Fruit fly (Drosophila melanogaster): ENCODE results near the gene okr.

Gene okr

DNA sequence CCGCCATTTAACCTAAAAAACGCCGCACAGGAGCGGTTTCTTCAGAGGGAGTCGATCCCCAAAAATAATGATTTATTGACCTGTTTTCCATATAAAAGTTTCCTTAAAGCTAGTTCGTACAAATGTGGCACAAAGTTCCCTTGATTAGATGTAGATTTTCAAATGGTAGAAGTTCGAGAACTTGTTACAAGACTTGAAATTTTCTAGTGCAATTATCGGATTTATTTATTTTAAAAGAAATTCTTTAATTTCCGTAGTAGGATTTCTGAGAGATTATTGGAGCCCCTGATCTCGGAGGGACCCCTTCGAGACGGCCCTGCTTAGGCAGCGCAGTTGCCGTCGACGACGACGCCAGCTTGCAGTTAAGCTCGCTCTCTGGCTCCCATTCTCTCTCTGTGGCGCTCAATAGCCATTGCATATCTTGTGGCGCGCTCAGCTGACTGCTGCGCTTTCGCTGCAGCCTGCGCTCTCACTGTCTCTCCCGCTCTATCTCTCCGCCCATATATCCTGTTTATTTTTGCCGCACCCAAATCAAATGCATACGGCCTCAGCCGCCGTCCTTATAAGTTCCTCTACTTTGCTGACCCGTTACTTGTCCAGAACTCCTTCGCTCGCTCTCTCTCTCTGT is 34.9 kb downstream of the okr start (continued):
- TF ChIP-seq scrt (GFP tag; optimal IDR thresholded peaks at IDR 0.05) (no peak), prd (optimal IDR thresholded peaks at IDR 0.05) (no peak), prd (GFP tag; IDR thresholded peaks at IDR 0.05) (peak; percentile 61; the same call in 2 of the 3 replicates), Hey (tag; optimal IDR thresholded peaks at IDR 0.05) (no peak), CG8290 (GFP tag; optimal IDR thresholded peaks at IDR 0.05) (no peak), CG8290 (tag; optimal IDR thresholded peaks at IDR 0.05) (no peak), CG6683 (GFP tag; optimal IDR thresholded peaks at IDR 0.05) (no peak), CG32532 (GFP tag; IDR thresholded peaks at IDR 0.05) (no peak), CG14441 (GFP tag; IDR thresholded peaks at IDR 0.05) (no peak), CG2129 (GFP tag; IDR thresholded peaks at IDR 0.05; ENCODE audit: partially characterized antibody) (no peak), ranshi (GFP tag; IDR thresholded peaks at IDR 0.05) (peak; percentile 18; the same call in 1 of the 2 replicates), wor (GFP tag; IDR thresholded peaks at IDR 0.05) (peak; percentile 45; the same call in 1 of the 2 replicates), Dad (GFP tag; optimal IDR thresholded peaks at IDR 0.05) (no peak), ara (GFP tag; IDR thresholded peaks at IDR 0.05) (peak; percentile 43; the same call in 1 of the 2 replicates), knrl (GFP tag; IDR thresholded peaks at IDR 0.05; ENCODE audit: partially characterized antibody) (peak; percentile 45; the same call in 2 of the 3 replicates), Rx (GFP tag; IDR thresholded peaks at IDR 0.05) (no peak; the same call in 1 of the 2 replicates), CG30403 (GFP tag; optimal IDR thresholded peaks at IDR 0.05) (peak; percentile 64), dm (GFP tag; optimal IDR thresholded peaks at IDR 0.05) (no peak), CG34224 (GFP tag; IDR thresholded peaks at IDR 0.05; ENCODE audit: partially characterized antibody) (no peak), CG2889 (GFP tag; IDR thresholded peaks at IDR 0.05) (no peak), CG33557 (GFP tag; optimal IDR thresholded peaks at IDR 0.05) (peak; percentile 20), CG7839 (tag; optimal IDR thresholded peaks at IDR 0.05) (peak; percentile 72), CG3838 (GFP tag; optimal IDR thresholded peaks at IDR 0.05) (no peak), CG18476 (GFP tag; optimal IDR thresholded peaks at IDR 0.05) (peak; percentile 31), vvl (GFP tag; IDR thresholded peaks at IDR 0.05) (peak; percentile 51; the same call in 1 of the 2 replicates), gem (tag; optimal IDR thresholded peaks at IDR 0.05) (peak; percentile 69), Atf3 (GFP tag; optimal IDR thresholded peaks at IDR 0.05) (peak; percentile 1), ato (GFP tag; IDR thresholded peaks at IDR 0.05; ENCODE audit: partially characterized antibody) (no peak), otp (GFP tag; IDR thresholded peaks at IDR 0.05) (no peak), crol (GFP tag; IDR thresholded peaks at IDR 0.05) (no peak), mld (GFP tag; IDR thresholded peaks at IDR 0.05; ENCODE audit: partially characterized antibody) (no peak), HmgD (GFP tag; optimal IDR thresholded peaks at IDR 0.05) (no peak), CG30431 (GFP tag; optimal IDR thresholded peaks at IDR 0.05) (peak; percentile 13), salm (tag; optimal IDR thresholded peaks at IDR 0.05) (no peak), bsh (GFP tag; optimal IDR thresholded peaks at IDR 0.05) (peak; percentile 64 to 76), Trl (optimal IDR thresholded peaks at IDR 0.05) (peak; percentile 10 to 59), Trl (GFP tag; optimal IDR thresholded peaks at IDR 0.05) (no peak), gt (GFP tag; IDR thresholded peaks at IDR 0.05) (0 out of 2 replicates have a peak, but pooled peaks have one; percentile 52), CG16813 (GFP tag; IDR thresholded peaks at IDR 0.05; ENCODE audit: partially characterized antibody) (no peak), en (GFP tag; optimal IDR thresholded peaks at IDR 0.05) (no peak), CG9797 (GFP tag; optimal IDR thresholded peaks at IDR 0.05) (no peak), CG12299 (tag; optimal IDR thresholded peaks at IDR 0.05) (no peak), CG13894 (tag; optimal IDR thresholded peaks at IDR 0.05) (no peak), CG8478 (optimal IDR thresholded peaks at IDR 0.05) (no peak), cato (GFP tag; optimal IDR thresholded peaks at IDR 0.05; ENCODE audit: borderline replicate concordance) (no peak), CG18262 (tag; optimal IDR thresholded peaks at IDR 0.05) (peak; percentile 78), Max (GFP tag; optimal IDR thresholded peaks at IDR 0.05) (no peak), vnd (GFP tag; IDR thresholded peaks at IDR 0.05; ENCODE audit: partially characterized antibody) (no peak), tna (GFP tag; IDR thresholded peaks at IDR 0.05; ENCODE audit: partially characterized antibody) (no peak), CG14710 (tag; optimal IDR thresholded peaks at IDR 0.05) (peak; percentile 53), CG6765 (GFP tag; optimal IDR thresholded peaks at IDR 0.05) (no peak)
